Worm (Caenorhabditis elegans) whole organism, L4/young adult: ENCODE data around the gene E02A10.3.

Source experiments
- W03F9.2 ChIP-seq: fragments of 150-350 bp; optimal IDR thresholded peaks from 2 replicates; lab custom pipeline; 2014; ENCODE audit warnings: missing biosample characterization, missing genetic modification characterization
- him-1 ChIP-seq: sonication (generic microtip); optimal IDR thresholded peaks from 2 replicates; lab custom pipeline; 2016; ENCODE audit warnings: missing genotype, missing genetic modification reagents, missing genetic modification characterization, missing compliant biosample characterization

DNA sequence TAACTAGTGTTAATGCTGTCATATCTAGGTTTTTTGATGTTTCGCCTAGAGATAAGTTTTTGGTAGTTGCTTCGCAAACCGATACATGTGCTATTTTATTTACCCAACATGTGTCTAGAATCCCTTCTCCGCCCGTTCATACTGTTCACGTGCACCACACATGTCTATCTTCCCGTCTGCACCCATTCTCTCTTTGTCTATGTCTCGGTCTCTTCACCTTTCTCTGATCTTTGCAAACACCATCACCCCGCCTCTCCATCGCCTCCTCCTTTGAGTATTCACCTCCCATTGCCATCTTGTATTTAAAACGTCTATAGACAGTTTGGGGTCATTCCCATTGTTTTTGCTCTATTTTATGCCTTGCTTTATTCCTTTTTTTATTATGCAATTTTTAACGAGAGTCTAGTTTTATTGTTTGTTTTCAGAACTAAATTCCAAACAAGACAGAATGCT is 57.9 kb downstream of the E02A10.3 start, which contains the start of gene F56H9.2:
- TF ChIP-seq him-1 (tag; lab: Kevin White, UChicago) (no peak), W03F9.2 (tag; lab: Kevin White, UChicago) (no peak)
